Fruit fly (Drosophila melanogaster) whole organism, embryonic: ENCODE results near the gene ClC-c.

ENCODE experiments used
- Atf3 ChIP-seq: fragments of 200-800 bp; sonication (Bioruptor generic); optimal IDR thresholded peaks from 3 replicates; lab custom pipeline; 2016; ENCODE audit warnings: missing biosample characterization, missing genetic modification characterization
- Blimp-1 ChIP-seq: fragments of 200-800 bp; sonication (Bioruptor generic); optimal IDR thresholded peaks from 3 replicates; lab custom pipeline; 2018; ENCODE audit warnings: missing biosample characterization, missing genetic modification characterization, mild to moderate bottlenecking, moderate library complexity, missing genetic modification reagents
- CG11093 ChIP-seq: fragments of 200-800 bp; sonication (Bioruptor generic); IDR thresholded peaks from 3 replicates; pipeline ENCODE4 v1.3.6; 2022; ENCODE audit warnings: missing biosample characterization, missing genetic modification characterization
- CG11247 ChIP-seq: fragments of 200-800 bp; sonication (Bioruptor generic); IDR thresholded peaks from 2 replicates; pipeline ENCODE4 v1.3.6; 2022; ENCODE audit warnings: missing biosample characterization, missing genetic modification characterization
- CG12071 ChIP-seq: fragments of 200-800 bp; sonication (Bioruptor generic); optimal IDR thresholded peaks from 3 replicates; lab custom pipeline; 2018; ENCODE audit warnings: missing biosample characterization, mild to moderate bottlenecking, missing genetic modification characterization
- CG12104 ChIP-seq: fragments of 200-800 bp; sonication (Bioruptor generic); optimal IDR thresholded peaks from 3 replicates; lab custom pipeline; 2016; ENCODE audit warnings: missing biosample characterization, missing genetic modification characterization
- CG1233 ChIP-seq: fragments of 200-800 bp; sonication (Bioruptor generic); optimal IDR thresholded peaks from 4 replicates; lab custom pipeline; 2018; ENCODE audit warnings: missing biosample characterization, mild to moderate bottlenecking, missing genetic modification characterization
- CG14710 ChIP-seq: fragments of 200-800 bp; sonication (Bioruptor generic); optimal IDR thresholded peaks from 3 replicates; lab custom pipeline; 2019; ENCODE audit warnings: missing biosample characterization, mild to moderate bottlenecking, missing genetic modification characterization, moderate library complexity
- CG15011 ChIP-seq: fragments of 200-800 bp; sonication (Bioruptor generic); optimal IDR thresholded peaks from 3 replicates; lab custom pipeline; 2018; ENCODE audit warnings: missing biosample characterization, mild to moderate bottlenecking, missing genetic modification characterization
- CG18262 ChIP-seq: fragments of 200-800 bp; optimal IDR thresholded peaks from 3 replicates; lab custom pipeline; 2019; ENCODE audit warnings: missing biosample characterization, mild to moderate bottlenecking, missing genetic modification characterization, moderate library complexity
- CG18599 ChIP-seq: fragments of 200-800 bp; sonication (Bioruptor generic); optimal IDR thresholded peaks from 3 replicates; lab custom pipeline; 2017; ENCODE audit warnings: missing biosample characterization, missing genetic modification characterization, mild to moderate bottlenecking, moderate library complexity, missing genetic modification reagents
- CG3065 ChIP-seq: fragments of 200-800 bp; sonication (Bioruptor generic); optimal IDR thresholded peaks from 2 replicates; lab custom pipeline; 2016; ENCODE audit warnings: missing biosample characterization, missing genetic modification characterization
- CG4328 ChIP-seq: fragments of 200-800 bp; sonication (Bioruptor generic); optimal IDR thresholded peaks from 3 replicates; lab custom pipeline; 2017; ENCODE audit warnings: missing biosample characterization, missing genetic modification reagents, missing genetic modification characterization
- CG4404 ChIP-seq: fragments of 200-800 bp; sonication (Bioruptor generic); IDR thresholded peaks from 2 replicates; pipeline ENCODE4 v1.3.6; 2022; ENCODE audit warnings: missing biosample characterization, missing genetic modification characterization
- CG4707 ChIP-seq: fragments of 200-800 bp; sonication (Bioruptor generic); optimal IDR thresholded peaks from 2 replicates; lab custom pipeline; 2018; ENCODE audit warnings: missing biosample characterization, mild to moderate bottlenecking, missing genetic modification characterization, moderate library complexity
- CG6175 ChIP-seq: fragments of 200-800 bp; sonication (Bioruptor generic); IDR thresholded peaks from 3 replicates; pipeline ENCODE4 v1.3.6; 2022; ENCODE audit warnings: missing biosample characterization, missing genetic modification characterization
- CG6254 ChIP-seq: fragments of 200-800 bp; sonication (Bioruptor generic); optimal IDR thresholded peaks from 3 replicates; lab custom pipeline; 2017; ENCODE audit warnings: mild to moderate bottlenecking, missing biosample characterization, missing genetic modification reagents, missing genetic modification characterization
- CG7928 ChIP-seq: fragments of 200-800 bp; sonication (Bioruptor generic); optimal IDR thresholded peaks from 2 replicates; lab custom pipeline; 2017; ENCODE audit warnings: missing biosample characterization, mild to moderate bottlenecking, missing genetic modification characterization
- CG8924 ChIP-seq: fragments of 200-800 bp; optimal IDR thresholded peaks from 3 replicates; lab custom pipeline; 2019; ENCODE audit warnings: missing biosample characterization, mild to moderate bottlenecking, missing genetic modification characterization, moderate library complexity
- CG9437 ChIP-seq: fragments of 200-800 bp; sonication (Bioruptor generic); optimal IDR thresholded peaks from 2 replicates; lab custom pipeline; 2018; ENCODE audit warnings: missing biosample characterization, mild to moderate bottlenecking, missing genetic modification characterization
- CG9609 ChIP-seq: fragments of 200-800 bp; sonication (Bioruptor generic); optimal IDR thresholded peaks from 3 replicates; lab custom pipeline; 2016; ENCODE audit warnings: missing biosample characterization, missing genetic modification characterization
- CG9932 ChIP-seq: fragments of 200-800 bp; sonication (Bioruptor generic); IDR thresholded peaks from 2 replicates; pipeline ENCODE4 v1.3.6; 2022; ENCODE audit warnings: missing biosample characterization, missing genetic modification characterization
- CoRest ChIP-seq: fragments of 200-800 bp; sonication (Bioruptor generic); optimal IDR thresholded peaks from 3 replicates; lab custom pipeline; 2018; ENCODE audit warnings: missing biosample characterization, mild to moderate bottlenecking, missing genetic modification characterization, moderate library complexity
- D19A ChIP-seq: fragments of 200-800 bp; optimal IDR thresholded peaks from 3 replicates; lab custom pipeline; 2019; ENCODE audit warnings: missing biosample characterization, mild to moderate bottlenecking, missing genetic modification characterization, moderate library complexity
- Dbx ChIP-seq: fragments of 200-800 bp; sonication (Bioruptor generic); IDR thresholded peaks from 3 replicates; pipeline ENCODE4 v1.3.6; 2022; ENCODE audit warnings: missing biosample characterization, missing genetic modification characterization
- Doc2 ChIP-seq: fragments of 200-800 bp; sonication (Bioruptor generic); IDR thresholded peaks from 2 replicates; pipeline ENCODE4 v1.3.6; 2022; ENCODE audit warnings: missing biosample characterization, missing genetic modification characterization
- E2f1 ChIP-seq: fragments of 200-800 bp; sonication (Bioruptor generic); IDR thresholded peaks from 2 replicates; pipeline ENCODE4 v1.3.6; 2022; ENCODE audit warnings: missing biosample characterization, missing genetic modification characterization
- Gsc ChIP-seq: fragments of 200-800 bp; sonication (Bioruptor generic); IDR thresholded peaks from 2 replicates; pipeline ENCODE4 v1.3.6; 2022; ENCODE audit warnings: missing biosample characterization, missing genetic modification characterization
- HLHmδ ChIP-seq: fragments of 200-800 bp; sonication (Bioruptor generic); optimal IDR thresholded peaks from 2 replicates; lab custom pipeline; 2018; ENCODE audit warnings: missing biosample characterization, mild to moderate bottlenecking, missing genetic modification characterization, moderate library complexity
- HmgD ChIP-seq: fragments of 200-800 bp; sonication (Bioruptor generic); optimal IDR thresholded peaks from 3 replicates; lab custom pipeline; 2016; ENCODE audit warnings: missing biosample characterization, missing genetic modification characterization
- Hmx ChIP-seq: fragments of 200-800 bp; sonication (Bioruptor generic); optimal IDR thresholded peaks from 2 replicates; lab custom pipeline; 2016; ENCODE audit warnings: missing biosample characterization, missing genetic modification characterization
- Hr3 ChIP-seq: fragments of 200-800 bp; sonication (Bioruptor generic); optimal IDR thresholded peaks from 3 replicates; lab custom pipeline; 2016; ENCODE audit warnings: missing biosample characterization, missing genetic modification characterization
- Lhr ChIP-seq: fragments of 200-800 bp; sonication (Bioruptor generic); optimal IDR thresholded peaks from 3 replicates; lab custom pipeline; 2017; ENCODE audit warnings: mild to moderate bottlenecking, missing biosample characterization, missing genetic modification reagents, missing genetic modification characterization
- Pdp1 ChIP-seq, 2 experiments: fragments of 200-800 bp; sonication (Bioruptor generic); optimal IDR thresholded peaks; 3 replicates each; lab custom pipeline; 2016; ENCODE audit warnings: missing biosample characterization in 2 of 2, missing genetic modification characterization in 2 of 2, mild to moderate bottlenecking in 1 of 2, moderate library complexity in 1 of 2
- Stat92E ChIP-seq, 3 experiments: fragments of >200 bp in 2 of 3; fragments of 200-800 bp in 1 of 3; sonication (Bioruptor generic) in 1 of 3; optimal IDR thresholded peaks; 2 replicates each; lab custom pipeline; 2017 to 2019; ENCODE audit warnings: missing biosample characterization in 3 of 3, missing genetic modification characterization in 3 of 3, mild to moderate bottlenecking in 1 of 3, moderate library complexity in 1 of 3
- az2 ChIP-seq: fragments of 200-800 bp; sonication (Bioruptor generic); optimal IDR thresholded peaks from 3 replicates; lab custom pipeline; 2016; ENCODE audit warnings: missing biosample characterization, missing genetic modification characterization
- caup ChIP-seq: fragments of 200-800 bp; sonication (Bioruptor generic); optimal IDR thresholded peaks from 3 replicates; lab custom pipeline; 2017; ENCODE audit warnings: missing biosample characterization, mild to moderate bottlenecking, missing genetic modification characterization, moderate library complexity; ENCODE audit not compliant: severe bottlenecking
- chinmo ChIP-seq: fragments of 200-800 bp; sonication (Bioruptor generic); IDR thresholded peaks from 4 replicates; pipeline ENCODE4 v1.3.6; 2022; ENCODE audit warnings: missing biosample characterization, missing genetic modification characterization; ENCODE audit not compliant: partially characterized antibody
- crc ChIP-seq: fragments of 200-800 bp; sonication (Bioruptor generic); optimal IDR thresholded peaks from 2 replicates; lab custom pipeline; 2016; ENCODE audit warnings: missing biosample characterization, missing genetic modification characterization
- crp ChIP-seq, 2 experiments: fragments of 200-800 bp; sonication (Bioruptor generic); optimal IDR thresholded peaks; 2 replicates in 1 of 2; 3 replicates in 1 of 2; lab custom pipeline; 2017; ENCODE audit warnings: missing biosample characterization in 2 of 2, missing genetic modification characterization in 2 of 2, mild to moderate bottlenecking in 1 of 2, moderate library complexity in 1 of 2
- h ChIP-seq: fragments of >200 bp; optimal IDR thresholded peaks from 2 replicates; lab custom pipeline; 2017
- jigr1 ChIP-seq: fragments of 200-800 bp; sonication (Bioruptor generic); IDR thresholded peaks from 3 replicates; pipeline ENCODE4 v1.3.6; 2022; ENCODE audit warnings: missing biosample characterization, missing genetic modification characterization
- lola ChIP-seq, 3 experiments: fragments of >200 bp in 2 of 3; fragments of 200-800 bp in 1 of 3; sonication (Bioruptor generic) in 1 of 3; optimal IDR thresholded peaks; 2 replicates each; lab custom pipeline; 2017 to 2019; ENCODE audit warnings: missing biosample characterization in 3 of 3, missing genetic modification characterization in 3 of 3, mild to moderate bottlenecking in 1 of 3, moderate library complexity in 1 of 3
- odd ChIP-seq: fragments of 200-800 bp; sonication (Bioruptor generic); optimal IDR thresholded peaks from 2 replicates; lab custom pipeline; 2017; ENCODE audit warnings: missing biosample characterization, mild to moderate bottlenecking, missing genetic modification characterization
- seq ChIP-seq: fragments of 200-800 bp; sonication (Bioruptor generic); IDR thresholded peaks from 2 replicates; pipeline ENCODE4 v1.3.6; 2022; ENCODE audit warnings: missing biosample characterization, missing genetic modification characterization
- tin ChIP-seq: fragments of 200-800 bp; sonication (Bioruptor generic); optimal IDR thresholded peaks from 3 replicates; lab custom pipeline; 2016; ENCODE audit warnings: missing biosample characterization, missing genetic modification characterization
- unpg ChIP-seq: fragments of 200-800 bp; sonication (Bioruptor generic); optimal IDR thresholded peaks from 3 replicates; lab custom pipeline; 2018; ENCODE audit warnings: missing biosample characterization, mild to moderate bottlenecking, missing genetic modification characterization, moderate library complexity
- yki ChIP-seq: fragments of >200 bp; optimal IDR thresholded peaks from 3 replicates; lab custom pipeline; 2018
- zen ChIP-seq: fragments of 200-800 bp; sonication (Bioruptor generic); optimal IDR thresholded peaks from 3 replicates; lab custom pipeline; 2018; ENCODE audit warnings: missing biosample characterization, mild to moderate bottlenecking, missing genetic modification characterization, moderate library complexity

ClC-c gene

DNA sequence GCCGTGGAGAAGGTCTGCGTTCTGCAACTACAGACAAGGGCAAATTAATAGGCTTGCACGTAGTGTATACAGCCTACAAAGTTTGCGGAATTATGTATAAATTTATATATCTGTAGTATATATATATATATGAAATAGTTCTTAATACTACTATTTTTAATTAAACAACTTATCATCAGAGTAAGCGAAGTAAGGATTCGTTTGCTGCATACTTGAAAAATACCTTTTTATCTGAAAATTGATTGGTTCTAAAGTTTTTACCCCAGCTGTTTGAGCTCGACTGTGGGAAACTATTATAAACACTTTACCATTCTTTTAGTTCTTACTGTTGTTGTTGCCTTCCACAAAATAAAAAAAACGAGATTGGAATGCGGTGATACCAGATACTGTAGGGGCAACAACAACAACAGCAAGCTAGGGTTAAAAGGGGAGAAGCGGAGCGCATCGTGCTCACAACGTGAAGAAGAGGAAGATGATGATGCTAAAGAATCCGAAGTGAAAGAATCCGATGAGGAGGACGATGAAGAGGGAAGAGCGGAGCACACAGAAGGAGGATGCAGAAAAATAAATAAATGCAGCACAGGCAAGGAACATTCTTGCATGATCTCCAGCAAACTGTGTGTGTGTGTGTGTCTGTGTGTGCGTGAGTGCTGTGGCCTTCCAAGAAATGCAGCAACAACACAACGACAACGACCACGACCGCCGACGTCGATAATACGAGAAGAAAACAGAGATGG lies 47.0 kb upstream of the ClC-c start (continued):
- TF ChIP-seq CoRest (tag; lab: Kevin White, UChicago) (peak; percentile 62), CG12071 (GFP tag; lab: Kevin White, UChicago) (no peak), caup (GFP tag; lab: Kevin White, UChicago) (no peak), Blimp-1 (GFP tag; lab: Kevin White, UChicago) (peak; percentile 70), Lhr (GFP tag; lab: Kevin White, UChicago) (no peak), CG4328 (GFP tag; lab: Kevin White, UChicago) (no peak), CG11093 (GFP tag; lab: Robert Waterston, UW) (no peak), unpg (GFP tag; lab: Kevin White, UChicago) (peak; percentile 49), az2 (GFP tag; lab: Kevin White, UChicago) (no peak), CG1233 (peak; percentile 24), CG18599 (peak; percentile 3), Doc2 (GFP tag; lab: Robert Waterston, UW) (no peak), HmgD (GFP tag; lab: Kevin White, UChicago) (no peak), CG6254 (GFP tag; lab: Kevin White, UChicago) (peak; percentile 37), CG11247 (no peak), D19A (peak; percentile 72), Atf3 (GFP tag; lab: Kevin White, UChicago) (no peak), Hr3 (GFP tag; lab: Kevin White, UChicago) (no peak), tin (no peak), Gsc (no peak), Hmx (no peak), jigr1 (GFP tag; lab: Robert Waterston, UW) (no peak), CG3065 (peak; percentile 27), seq (GFP tag; lab: Robert Waterston, UW) (no peak), CG9437 (GFP tag; lab: Kevin White, UChicago) (peak; percentile 9), h (lab: Kevin White, UChicago) (no peak), CG14710 (tag; lab: Kevin White, UChicago) (peak; percentile 66), crc (GFP tag; lab: Kevin White, UChicago) (no peak), crp (GFP tag; optimal IDR thresholded peaks at IDR 0.05; lab: Kevin White, UChicago) (no peak), CG12104 (GFP tag; lab: Kevin White, UChicago) (peak; percentile 20), CG9932 (no peak), E2f1 (GFP tag; lab: Robert Waterston, UW) (peak; percentile 44; the same call in 1 of the 2 replicates), Stat92E (GFP tag; optimal IDR thresholded peaks at IDR 0.05; lab: Kevin White, UChicago) (peak in 1 of 3 experiments; percentile 94), CG9609 (GFP tag; lab: Kevin White, UChicago) (no peak), HLHmδ (GFP tag; lab: Kevin White, UChicago) (no peak), CG7928 (no peak), odd (GFP tag; lab: Kevin White, UChicago) (no peak), yki (lab: Kevin White, UChicago) (no peak), chinmo (0 out of 4 replicates have a peak, but pooled peaks have one; percentile 46), zen (tag; lab: Kevin White, UChicago) (no peak), Pdp1 (GFP tag; optimal IDR thresholded peaks at IDR 0.05; lab: Kevin White, UChicago) (no peak), CG8924 (tag; lab: Kevin White, UChicago) (peak; percentile 25), CG15011 (no peak), CG4404 (GFP tag; lab: Robert Waterston, UW) (peak; percentile 39; the same call in 1 of the 2 replicates), CG6175 (GFP tag; lab: Robert Waterston, UW) (no peak), CG4707 (GFP tag; lab: Kevin White, UChicago) (no peak), Dbx (no peak), lola (GFP tag; optimal IDR thresholded peaks at IDR 0.05; lab: Kevin White, UChicago) (peak in 1 of 3 experiments; percentile 72), CG18262 (tag; lab: Kevin White, UChicago) (peak; percentile 85)
